Fruit fly (Drosophila melanogaster): ENCODE data around the gene CG7298.

Gene CG7298

dm6 chr3L:20195875-20196274 is 7.6 kb downstream of the CG7298 start (continued):
- peak; percentile 84 for TF ChIP-seq CG1621 (tag; optimal IDR thresholded peaks at IDR 0.05)
- peak; percentile 88 for TF ChIP-seq dac (GFP tag; optimal IDR thresholded peaks at IDR 0.05)
- TF ChIP-seq spab (GFP tag; optimal IDR thresholded peaks at IDR 0.05) = peak; percentile 85
- no peak for TF ChIP-seq CG31627 (GFP tag; optimal IDR thresholded peaks at IDR 0.05)
- TF ChIP-seq dsx (GFP tag; optimal IDR thresholded peaks at IDR 0.05; ENCODE audit: poor library complexity, severe bottlenecking) = peak; percentile 87
- TF ChIP-seq CG15336 (GFP tag; IDR thresholded peaks at IDR 0.05) = peak; percentile 92
- peak; percentile 91 for TF ChIP-seq eg (GFP tag; IDR thresholded peaks at IDR 0.05)
- TF ChIP-seq Blimp-1 (GFP tag; optimal IDR thresholded peaks at IDR 0.05) = no peak
- peak; percentile 54 for TF ChIP-seq CG11902 (GFP tag; optimal IDR thresholded peaks at IDR 0.05)
- peak; percentile 75 for TF ChIP-seq CG7368 (GFP tag; optimal IDR thresholded peaks at IDR 0.05)
- TF ChIP-seq CG6854 (GFP tag; optimal IDR thresholded peaks at IDR 0.05) = no peak
- peak; percentile 92 for TF ChIP-seq CG6163 (GFP tag; IDR thresholded peaks at IDR 0.05)
- peak; percentile 54 for TF ChIP-seq CG16779 (tag; optimal IDR thresholded peaks at IDR 0.05)
- no peak for TF ChIP-seq Ets21C (GFP tag; optimal IDR thresholded peaks at IDR 0.05)

- TF ChIP-seq CG11762 (GFP tag; optimal IDR thresholded peaks at IDR 0.05; ENCODE audit: insufficient read depth) (peak; percentile 20), OdsH (GFP tag; optimal IDR thresholded peaks at IDR 0.05) (peak; percentile 57), Hr38 (GFP tag; optimal IDR thresholded peaks at IDR 0.05) (no peak), vri (GFP tag; optimal IDR thresholded peaks at IDR 0.05) (peak; percentile 69), CG7368 (GFP tag; optimal IDR thresholded peaks at IDR 0.05) (peak; percentile 49), CG9139 (GFP tag; optimal IDR thresholded peaks at IDR 0.05) (peak; percentile 16), Hr4 (GFP tag; optimal IDR thresholded peaks at IDR 0.05) (peak; percentile 46), CG11294 (GFP tag; IDR thresholded peaks at IDR 0.05) (0 out of 2 replicates have a peak, but pooled peaks have one; percentile 12), Gug (GFP tag; IDR thresholded peaks at IDR 0.05) (peak; percentile 45), ss (GFP tag; optimal IDR thresholded peaks at IDR 0.05) (peak; percentile 23 to 34), esn (GFP tag; optimal IDR thresholded peaks at IDR 0.05) (peak; percentile 76), CG10631 (GFP tag; optimal IDR thresholded peaks at IDR 0.05) (peak; percentile 59), CG6163 (GFP tag; IDR thresholded peaks at IDR 0.05) (peak; percentile 67), CG1621 (tag; optimal IDR thresholded peaks at IDR 0.05) (peak; percentile 55), dsx (GFP tag; optimal IDR thresholded peaks at IDR 0.05; ENCODE audit: poor library complexity, severe bottlenecking) (peak; percentile 35), fkh (GFP tag; optimal IDR thresholded peaks at IDR 0.05) (no peak), lz (GFP tag; optimal IDR thresholded peaks at IDR 0.05) (peak; percentile 79), CG6792 (GFP tag; optimal IDR thresholded peaks at IDR 0.05) (peak; percentile 57), CG32006 (GFP tag; optimal IDR thresholded peaks at IDR 0.05) (peak; percentile 55), dac (GFP tag; optimal IDR thresholded peaks at IDR 0.05) (no peak), net (GFP tag; optimal IDR thresholded peaks at IDR 0.05) (peak; percentile 57), CG8319 (GFP tag; optimal IDR thresholded peaks at IDR 0.05) (peak; percentile 20), eg (GFP tag; IDR thresholded peaks at IDR 0.05) (peak; percentile 75), CG34406 (GFP tag; optimal IDR thresholded peaks at IDR 0.05) (peak; percentile 44), CG16779 (tag; optimal IDR thresholded peaks at IDR 0.05) (no peak), CG31627 (GFP tag; optimal IDR thresholded peaks at IDR 0.05) (peak; percentile 82), topi (GFP tag; optimal IDR thresholded peaks at IDR 0.05) (peak; percentile 72), CG6854 (GFP tag; optimal IDR thresholded peaks at IDR 0.05) (peak; percentile 28), CG6808 (GFP tag; optimal IDR thresholded peaks at IDR 0.05) (peak; percentile 35), CG3032 (tag; optimal IDR thresholded peaks at IDR 0.05) (peak; percentile 62), Smox (GFP tag; optimal IDR thresholded peaks at IDR 0.05) (peak; percentile 71), achi (GFP tag; optimal IDR thresholded peaks at IDR 0.05) (peak; percentile 64), Sox102F (GFP tag; optimal IDR thresholded peaks at IDR 0.05) (peak; percentile 72), Eip78C (GFP tag) (peak; percentile 87), fd85E (GFP tag; optimal IDR thresholded peaks at IDR 0.05) (no peak), Met (GFP tag; optimal IDR thresholded peaks at IDR 0.05) (peak; percentile 80), fd59A (GFP tag; optimal IDR thresholded peaks at IDR 0.05) (peak; percentile 22), CG6276 (GFP tag; optimal IDR thresholded peaks at IDR 0.05) (peak; percentile 36), cyc (GFP tag; optimal IDR thresholded peaks at IDR 0.05) (peak; percentile 76), Eip75B (GFP tag; optimal IDR thresholded peaks at IDR 0.05) (peak; percentile 51), CG4318 (GFP tag; optimal IDR thresholded peaks at IDR 0.05) (no peak), CG8119 (GFP tag; IDR thresholded peaks at IDR 0.05) (peak; percentile 57), Lpt (GFP tag; optimal IDR thresholded peaks at IDR 0.05) (peak; percentile 15), pdm3 (GFP tag; optimal IDR thresholded peaks at IDR 0.05) (peak; percentile 66)
These were observed 8.8 kb downstream of the CG7298 start for dm6 chr3L:20194731-20195130.

Measured in whole organism, prepupa.